Worm (Caenorhabditis elegans): Measurements from ENCODE around the gene eri-1.

ce11 chrIV:428869-429268 is 9.1 kb upstream of the eri-1 start, which contains the start of gene Y66H1A.5:
- TF ChIP-seq ztf-29 (GFP tag; IDR thresholded peaks at IDR 0.05) (no peak), ztf-23 (GFP tag; IDR thresholded peaks at IDR 0.05) (no peak), tab-1 (GFP tag; IDR thresholded peaks at IDR 0.05) (no peak), klf-2 (GFP tag; conservative IDR thresholded peaks at IDR 0.05) (no peak), cog-1 (tag; optimal IDR thresholded peaks at IDR 0.05) (no peak), T22C8.4 (GFP tag; IDR thresholded peaks at IDR 0.05) (no peak)
